Worm (Caenorhabditis elegans) whole organism, L4 larva: ENCODE data around the gene ZC412.5.

Experiments
- F49E8.2 ChIP-seq: sonication (generic microtip); optimal IDR thresholded peaks from 2 replicates; lab custom pipeline; 2016; ENCODE audit warnings: missing compliant biosample characterization, mild to moderate bottlenecking, missing genetic modification characterization, borderline replicate concordance
- Y5F2A.4 ChIP-seq: fragments of 200-800 bp; sonication (Bioruptor generic); optimal IDR thresholded peaks from 2 replicates; lab custom pipeline; 2018; ENCODE audit warnings: mild to moderate bottlenecking, missing genetic modification characterization, missing compliant biosample characterization
- ZK337.2 ChIP-seq: fragments of 200-800 bp; sonication (Bioruptor generic); IDR thresholded peaks from 2 replicates; pipeline ENCODE4 v1.3.6; 2022; ENCODE audit warnings: missing genetic modification reagents, missing genetic modification characterization, missing compliant biosample characterization
- aha-1 ChIP-seq: fragments of 150-350 bp; peaks from one replicate; lab custom pipeline; 2014; ENCODE audit warnings: missing biosample characterization, missing genetic modification characterization
- arid-1 ChIP-seq: fragments of 200-800 bp; sonication (Bioruptor generic); conservative IDR thresholded peaks from 2 replicates; pipeline ENCODE4 v1.3.6; 2022; ENCODE audit warnings: missing genetic modification reagents, missing genetic modification characterization, missing compliant biosample characterization
- ceh-32 ChIP-seq: sonication (generic microtip); optimal IDR thresholded peaks from 2 replicates; lab custom pipeline; 2016; ENCODE audit warnings: mild to moderate bottlenecking, missing genetic modification characterization, missing compliant biosample characterization; ENCODE audit not compliant: poor library complexity
- ceh-44 ChIP-seq: fragments of 200-800 bp; sonication (Bioruptor generic); IDR thresholded peaks from 2 replicates; pipeline ENCODE4 v1.3.6; 2022; ENCODE audit warnings: missing genetic modification reagents, missing genetic modification characterization, missing compliant biosample characterization
- ceh-82 ChIP-seq: sonication (generic microtip); optimal IDR thresholded peaks from 2 replicates; lab custom pipeline; 2017; ENCODE audit warnings: missing biosample characterization, missing genetic modification characterization
- cey-2 ChIP-seq: sonication (generic microtip); optimal IDR thresholded peaks from 3 replicates; lab custom pipeline; 2017; ENCODE audit warnings: missing genetic modification characterization, mild to moderate bottlenecking, missing compliant biosample characterization, antibody characterized with exemption, borderline replicate concordance; ENCODE audit not compliant: insufficient read depth
- daf-16 ChIP-seq, 3 experiments: sonication (generic microtip); optimal IDR thresholded peaks; 2 replicates each; lab custom pipeline; 2016 to 2017; ENCODE audit warnings: missing genetic modification characterization in 3 of 3, missing genetic modification reagents in 3 of 3, mild to moderate bottlenecking in 2 of 3, missing compliant biosample characterization in 2 of 3, missing biosample characterization in 1 of 3, moderate library complexity in 1 of 3
- dmd-6 ChIP-seq: fragments of 200-800 bp; sonication (Bioruptor generic); IDR thresholded peaks from 2 replicates; pipeline ENCODE4 v1.3.6; 2022; ENCODE audit warnings: missing genetic modification reagents, missing genetic modification characterization, missing compliant biosample characterization
- dmd-8 ChIP-seq: fragments of 200-800 bp; sonication (Bioruptor generic); IDR thresholded peaks from 2 replicates; pipeline ENCODE4 v1.3.6; 2022; ENCODE audit warnings: missing genetic modification characterization, missing compliant biosample characterization
- dmd-9 ChIP-seq: fragments of 200-800 bp; sonication (Bioruptor generic); IDR thresholded peaks from 2 replicates; pipeline ENCODE4 v1.3.6; 2022; ENCODE audit warnings: missing genetic modification reagents, missing genetic modification characterization, missing compliant biosample characterization
- dve-1 ChIP-seq: sonication (generic microtip); optimal IDR thresholded peaks from 2 replicates; lab custom pipeline; 2017; ENCODE audit warnings: antibody characterized with exemption, mild to moderate bottlenecking, missing genetic modification characterization, missing compliant biosample characterization; ENCODE audit not compliant: insufficient read depth
- fos-1 ChIP-seq: fragments of 150-350 bp; optimal IDR thresholded peaks from 2 replicates; lab custom pipeline; 2014; ENCODE audit warnings: missing biosample characterization, missing genetic modification characterization
- hlh-11 ChIP-seq: fragments of 200-800 bp; sonication (Bioruptor generic); optimal IDR thresholded peaks from 2 replicates; lab custom pipeline; 2018; ENCODE audit warnings: mild to moderate bottlenecking, missing genetic modification characterization, missing compliant biosample characterization
- jun-1 ChIP-seq: fragments of 150-350 bp; optimal IDR thresholded peaks from 2 replicates; lab custom pipeline; 2014; ENCODE audit warnings: missing biosample characterization, missing genetic modification reagents, missing genetic modification characterization
- lim-7 ChIP-seq: fragments of 200-800 bp; sonication (Bioruptor generic); IDR thresholded peaks from 2 replicates; pipeline ENCODE4 v1.3.6; 2022; ENCODE audit warnings: missing genetic modification characterization, missing compliant biosample characterization
- lin-38 ChIP-seq: fragments of 200-800 bp; sonication (Bioruptor generic); IDR thresholded peaks from 2 replicates; pipeline ENCODE4 v1.3.6; 2022; ENCODE audit warnings: missing genetic modification reagents, missing genetic modification characterization, missing compliant biosample characterization
- lir-3 ChIP-seq: sonication (generic microtip); optimal IDR thresholded peaks from 2 replicates; lab custom pipeline; 2016; ENCODE audit warnings: mild to moderate bottlenecking, missing genetic modification characterization, missing compliant biosample characterization
- lsy-2 ChIP-seq, 2 experiments: fragments of 150-350 bp in 1 of 2; sonication (generic microtip) in 1 of 2; optimal IDR thresholded peaks; 2 replicates each; lab custom pipeline; 2014 to 2017; ENCODE audit warnings: missing biosample characterization in 2 of 2, missing genetic modification characterization in 2 of 2
- mes-2 ChIP-seq: sonication (generic microtip); optimal IDR thresholded peaks from 2 replicates; lab custom pipeline; 2016; ENCODE audit warnings: missing genotype, mild to moderate bottlenecking, missing genetic modification characterization, missing compliant biosample characterization; ENCODE audit not compliant: poor library complexity, severe bottlenecking
- mxl-3 ChIP-seq: fragments of 200-800 bp; sonication (Bioruptor generic); optimal IDR thresholded peaks from 2 replicates; lab custom pipeline; 2018; ENCODE audit warnings: mild to moderate bottlenecking, missing genetic modification characterization, missing compliant biosample characterization
- nhr-42 ChIP-seq: fragments of 200-800 bp; sonication (Bioruptor generic); IDR thresholded peaks from 2 replicates; pipeline ENCODE4 v1.3.6; 2022; ENCODE audit warnings: missing genetic modification characterization, missing compliant biosample characterization
- nhr-48 ChIP-seq: sonication (generic microtip); optimal IDR thresholded peaks from 2 replicates; lab custom pipeline; 2016; ENCODE audit warnings: mild to moderate bottlenecking, missing genetic modification characterization, missing compliant biosample characterization
- nhr-6 ChIP-seq: fragments of 150-350 bp; optimal IDR thresholded peaks from 2 replicates; lab custom pipeline; 2014; ENCODE audit warnings: missing biosample characterization, missing genetic modification characterization
- nhr-77 ChIP-seq: fragments of 150-350 bp; optimal IDR thresholded peaks from 2 replicates; lab custom pipeline; 2014; ENCODE audit warnings: missing biosample characterization, missing genetic modification characterization
- php-3 ChIP-seq: fragments of 200-800 bp; sonication (Bioruptor generic); IDR thresholded peaks from 2 replicates; pipeline ENCODE4 v1.3.6; 2022; ENCODE audit warnings: missing genetic modification reagents, missing genetic modification characterization, missing compliant biosample characterization
- saeg-2 ChIP-seq: fragments of 200-800 bp; sonication (Bioruptor generic); IDR thresholded peaks from 2 replicates; pipeline ENCODE4 v1.3.6; 2022; ENCODE audit warnings: missing genetic modification reagents, missing genetic modification characterization, missing compliant biosample characterization
- sdz-12 ChIP-seq: fragments of 200-800 bp; sonication (Bioruptor generic); optimal IDR thresholded peaks from 2 replicates; lab custom pipeline; 2018; ENCODE audit warnings: mild to moderate bottlenecking, missing genetic modification characterization, missing compliant biosample characterization
- tra-1 ChIP-seq: fragments of 200-800 bp; sonication (Bioruptor generic); IDR thresholded peaks from 2 replicates; pipeline ENCODE4 v1.3.6; 2022; ENCODE audit warnings: missing genetic modification reagents, missing genetic modification characterization, missing compliant biosample characterization
- unc-130 ChIP-seq: sonication (generic microtip); optimal IDR thresholded peaks from 2 replicates; lab custom pipeline; 2016; ENCODE audit warnings: missing genetic modification reagents, missing genetic modification characterization, missing compliant biosample characterization
- unc-62 ChIP-seq, 3 experiments: fragments of 150-350 bp in 1 of 3; sonication (generic microtip); optimal IDR thresholded peaks in 2 of 3; peaks in 1 of 3; 1 replicate in 1 of 3; 2 replicates in 2 of 3; lab custom pipeline; 2014 to 2017; ENCODE audit warnings: missing biosample characterization in 3 of 3, missing genetic modification characterization in 3 of 3, missing genetic modification reagents in 3 of 3, missing genotype in 1 of 3
- vab-7 ChIP-seq: fragments of 200-800 bp; sonication (Bioruptor generic); IDR thresholded peaks from 2 replicates; pipeline ENCODE4 v1.3.6; 2022; ENCODE audit warnings: missing genetic modification reagents, missing genetic modification characterization, missing compliant biosample characterization
- zfp-2 ChIP-seq: sonication (generic microtip); optimal IDR thresholded peaks from 2 replicates; lab custom pipeline; 2016; ENCODE audit warnings: mild to moderate bottlenecking, missing genetic modification characterization, missing compliant biosample characterization
- zip-11 ChIP-seq: fragments of 200-800 bp; sonication (Bioruptor generic); IDR thresholded peaks from 2 replicates; pipeline ENCODE4 v1.3.6; 2022; ENCODE audit warnings: missing genetic modification characterization, missing compliant biosample characterization

ZC412.5 gene

ce11 chrV:14910758-14911157 lies 35.5 kb upstream of the ZC412.5 start:
- TF ChIP-seq ceh-44 (GFP tag; lab: Robert Waterston, UW), result no peak
- no peak for TF ChIP-seq ZK337.2 (GFP tag; lab: Robert Waterston, UW)
- TF ChIP-seq unc-62 (GFP tag; optimal IDR thresholded peaks at IDR 0.05 in 1 of 2; lab: Kevin White, UChicago), result peak in 1 of 2 experiments; percentile 96
- TF ChIP-seq unc-62 (tag; optimal IDR thresholded peaks at IDR 0.05; lab: Kevin White, UChicago), result no peak
- no peak for TF ChIP-seq dve-1 (tag; lab: Kevin White, UChicago)
- no peak for TF ChIP-seq fos-1
- TF ChIP-seq, all 104 proteins: peak for 1

- peak; percentile 47 for TF ChIP-seq aha-1
- TF ChIP-seq fos-1, result no peak
- TF ChIP-seq daf-16 (GFP tag; optimal IDR thresholded peaks at IDR 0.05; lab: Kevin White, UChicago), result peak in 1 of 2 experiments; percentile 11
- no peak for TF ChIP-seq daf-16 (tag; optimal IDR thresholded peaks at IDR 0.05; lab: Kevin White, UChicago)
Measured at ce11 chrV:14909331-14909835, 34.1 kb upstream of the ZC412.5 start, which contains the start of gene H12D21.9. TSS of gene H12D21.9 (minus strand) at chrV:14909478.

ce11 chrV:14907445-14907844 lies 32.2 kb upstream of the ZC412.5 start:
- peak in 1 of 2 experiments; percentile 98 for TF ChIP-seq unc-62 (GFP tag; optimal IDR thresholded peaks at IDR 0.05 in 1 of 2; lab: Kevin White, UChicago)
- no peak for TF ChIP-seq unc-62 (tag; optimal IDR thresholded peaks at IDR 0.05; lab: Kevin White, UChicago)
- no peak for TF ChIP-seq ceh-82
- TF ChIP-seq aha-1, result peak; percentile 7
- TF ChIP-seq saeg-2, result no peak

ce11 chrV:14900905-14901304 lies 25.6 kb upstream of the ZC412.5 start:
- no peak for TF ChIP-seq dmd-9 (GFP tag; lab: Robert Waterston, UW)
- peak; percentile 94 for TF ChIP-seq aha-1
- no peak for TF ChIP-seq mes-2 (tag; lab: Kevin White, UChicago)
- no peak for TF ChIP-seq zip-11 (GFP tag; lab: Robert Waterston, UW)
- TF ChIP-seq, all 104 proteins: peak for 1

- TF ChIP-seq nhr-6 (tag; lab: Kevin White, UChicago) (no peak), F49E8.2 (tag; lab: Kevin White, UChicago) (no peak), fos-1 (no peak), unc-130 (no peak), lir-3 (tag; lab: Kevin White, UChicago) (no peak), nhr-42 (GFP tag; lab: Robert Waterston, UW) (no peak), ceh-32 (tag; lab: Kevin White, UChicago) (no peak)
Measured at ce11 chrV:14899545-14899944, 24.3 kb upstream of the ZC412.5 start, which contains the start of gene H12D21.10. TSS of gene H12D21.10 (plus strand) at chrV:14899804.

- TF ChIP-seq nhr-6 (tag; lab: Kevin White, UChicago), result peak; percentile 9
- no peak for TF ChIP-seq zfp-2 (tag; lab: Kevin White, UChicago)
Measured at ce11 chrV:14897731-14898130, 22.5 kb upstream of the ZC412.5 start, which contains the start of gene H12D21.6. TSS of gene H12D21.6 (minus strand) at chrV:14897831.

ce11 chrV:14895557-14895956 lies 20.3 kb upstream of the ZC412.5 start, which contains the start of gene mpst-3:
TSS of gene mpst-3 (plus strand) at chrV:14895647.
- peak; percentile 51 for TF ChIP-seq mxl-3 (GFP tag; lab: Kevin White, UChicago)
- no peak for TF ChIP-seq sdz-12 (GFP tag; lab: Kevin White, UChicago)
- TF ChIP-seq dmd-8, result no peak
- TF ChIP-seq aha-1, result no peak
- no peak for TF ChIP-seq lsy-2 (tag; optimal IDR thresholded peaks at IDR 0.05; lab: Kevin White, UChicago)
- TF ChIP-seq nhr-48 (tag; lab: Kevin White, UChicago), result peak; percentile 47
- no peak for TF ChIP-seq vab-7
- peak; percentile 87 for TF ChIP-seq php-3 (GFP tag; lab: Robert Waterston, UW)
- TF ChIP-seq hlh-11 (tag; lab: Kevin White, UChicago), result peak; percentile 79
- no peak for TF ChIP-seq cey-2 (tag; lab: Kevin White, UChicago)
- TF ChIP-seq nhr-77 (tag; lab: Kevin White, UChicago), result peak; percentile 22
- TF ChIP-seq ZK337.2 (GFP tag; lab: Robert Waterston, UW), result no peak
- no peak for TF ChIP-seq tra-1 (GFP tag; lab: Robert Waterston, UW)
- TF ChIP-seq dve-1 (tag; lab: Kevin White, UChicago), result peak; percentile 33
- peak; percentile 66 for TF ChIP-seq nhr-6 (tag; lab: Kevin White, UChicago)
- no peak for TF ChIP-seq lim-7 (GFP tag; lab: Robert Waterston, UW)
- TF ChIP-seq Y5F2A.4 (GFP tag; lab: Kevin White, UChicago), result no peak
- TF ChIP-seq lin-38 (GFP tag; lab: Robert Waterston, UW), result no peak
- TF ChIP-seq dmd-6 (GFP tag; lab: Robert Waterston, UW), result peak; percentile 83
- TF ChIP-seq jun-1, result no peak
- TF ChIP-seq arid-1 (GFP tag; lab: Robert Waterston, UW), result no peak
